Fruit fly (Drosophila melanogaster) Kc167 (cell line): Measurements from ENCODE around the gene CG33332.

Experiments used
- Myc ChIP-seq: fragments of >200 bp; optimal IDR thresholded peaks from 2 replicates; lab custom pipeline; 2017; ENCODE audit warnings: missing external identifiers
- Sin3A ChIP-seq: fragments of >200 bp; optimal IDR thresholded peaks from 2 replicates; lab custom pipeline; 2018; ENCODE audit warnings: missing external identifiers
- h ChIP-seq: fragments of >200 bp; optimal IDR thresholded peaks from 3 replicates; lab custom pipeline; 2018; ENCODE audit warnings: missing external identifiers
- insv ChIP-seq: fragments of >200 bp; optimal IDR thresholded peaks from 3 replicates; lab custom pipeline; 2018; ENCODE audit warnings: missing external identifiers
- psq ChIP-seq: fragments of >200 bp; optimal IDR thresholded peaks from 2 replicates; lab custom pipeline; 2017; ENCODE audit warnings: missing external identifiers
- ttk ChIP-seq: sonication (Bioruptor generic); optimal IDR thresholded peaks from 2 replicates; lab custom pipeline; 2017; ENCODE audit warnings: missing external identifiers

The CG33332 gene

DNA sequence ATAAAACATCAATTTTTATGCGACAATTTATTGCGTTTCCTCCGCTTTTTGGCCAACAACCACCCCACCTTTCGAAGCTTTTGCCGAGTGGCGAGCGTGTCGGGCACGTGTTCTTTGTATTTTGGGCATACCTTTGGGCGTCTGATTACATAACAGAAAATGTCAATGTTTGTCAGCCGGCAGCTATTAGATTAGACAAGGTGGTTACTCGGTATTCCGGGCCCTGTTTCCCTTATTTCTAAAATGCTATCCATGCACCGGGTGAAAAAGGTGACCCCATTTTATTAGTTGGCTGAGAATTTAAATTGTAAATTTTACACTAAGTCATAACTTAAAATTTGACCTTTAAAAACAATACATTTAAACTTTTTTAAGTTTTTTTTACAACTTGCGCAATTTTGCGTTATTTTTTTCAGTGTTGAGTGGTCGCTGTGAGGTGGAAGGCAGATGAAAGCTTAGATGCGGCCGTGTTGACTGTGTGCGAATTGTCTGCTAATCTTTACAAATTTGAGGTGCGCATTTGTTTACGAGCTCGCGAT is 26.3 kb downstream of the CG33332 start:
- TF ChIP-seq insv (lab: Kevin White, UChicago) = no peak
- TF ChIP-seq h (lab: Kevin White, UChicago) = no peak
- TF ChIP-seq Sin3A (lab: Kevin White, UChicago) = no peak
- TF ChIP-seq Myc (lab: Kevin White, UChicago) = no peak
- TF ChIP-seq psq (lab: Kevin White, UChicago) = no peak
- TF ChIP-seq ttk (lab: Kevin White, UChicago) = no peak

DNA sequence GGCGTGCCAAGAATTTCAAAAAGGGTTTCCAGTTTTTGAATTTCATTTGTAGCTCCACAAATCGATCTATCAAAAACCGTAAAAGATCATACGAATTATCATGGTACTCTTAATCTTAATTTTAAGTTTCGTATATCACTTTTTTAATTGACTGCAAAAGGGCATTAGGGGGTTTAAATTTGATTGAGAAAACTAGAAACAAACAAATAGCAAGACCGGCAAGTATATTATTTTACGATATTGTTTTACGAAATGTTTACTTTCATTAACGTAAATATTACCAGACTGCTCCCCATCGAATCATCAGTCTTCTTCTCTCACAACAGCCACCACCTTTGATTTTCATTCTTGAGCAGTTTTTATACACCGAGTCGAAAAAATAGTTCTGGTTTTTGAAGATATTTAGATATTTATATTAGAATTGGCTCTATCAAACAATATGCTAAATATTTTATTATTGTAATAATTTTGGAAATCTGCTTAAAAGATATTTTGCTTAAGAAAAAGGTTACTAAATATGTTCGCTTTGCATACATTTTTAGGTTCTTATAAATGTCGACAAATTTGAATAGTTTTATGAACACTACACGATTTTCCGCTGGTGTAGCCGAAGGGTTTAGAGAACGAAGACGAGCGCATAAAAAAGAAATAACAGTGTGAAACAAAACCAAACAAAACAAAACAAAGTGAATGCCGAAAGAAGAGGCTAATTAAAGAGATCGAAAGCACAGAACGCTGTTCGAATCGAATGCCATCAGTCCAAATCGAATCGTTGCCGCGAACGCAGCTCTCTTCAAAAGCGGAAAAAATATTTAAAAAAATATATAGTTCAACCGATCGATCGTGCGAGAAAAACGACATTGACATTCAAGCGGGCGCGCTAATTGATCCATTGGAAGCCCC is 31.9 kb downstream of the CG33332 start, which contains the start of gene Sdr:
TSS of gene Sdr (plus strand) at position 702 of the 903 bp plus-strand sequence.
- TF ChIP-seq psq (lab: Kevin White, UChicago) = no peak
- no peak for TF ChIP-seq h (lab: Kevin White, UChicago)
- TF ChIP-seq Sin3A (lab: Kevin White, UChicago) = no peak
- no peak for TF ChIP-seq insv (lab: Kevin White, UChicago)
- TF ChIP-seq ttk (lab: Kevin White, UChicago) = no peak
- TF ChIP-seq Myc (lab: Kevin White, UChicago) = no peak
